Worm (Caenorhabditis elegans) whole organism, young adult: ENCODE measurements around the gene F37A4.4.

Experiments
- B0035.1 ChIP-seq: sonication (generic microtip); optimal IDR thresholded peaks from 2 replicates; lab custom pipeline; 2016; ENCODE audit warnings: missing genetic modification characterization, mild to moderate bottlenecking, missing compliant biosample characterization, missing genotype, missing genetic modification reagents
- B0261.1 ChIP-seq: sonication (generic microtip); optimal IDR thresholded peaks from 2 replicates; lab custom pipeline; 2016; ENCODE audit warnings: mild to moderate bottlenecking, missing genetic modification characterization, moderate library complexity, missing compliant biosample characterization
- B0336.3 ChIP-seq: fragments of 200-800 bp; sonication (Bioruptor generic); IDR thresholded peaks from 2 replicates; pipeline ENCODE4 v1.3.6; 2022; ENCODE audit warnings: missing genetic modification characterization, missing compliant biosample characterization
- C06A6.2 ChIP-seq: fragments of 200-800 bp; sonication (Bioruptor generic); conservative IDR thresholded peaks from 2 replicates; pipeline ENCODE4 v1.3.6; 2022; ENCODE audit warnings: missing genetic modification characterization, missing compliant biosample characterization
- C17E4.6 ChIP-seq: fragments of 200-800 bp; sonication (Bioruptor generic); IDR thresholded peaks from 2 replicates; pipeline ENCODE4 v1.3.6; 2022; ENCODE audit warnings: missing genetic modification reagents, missing genetic modification characterization, missing compliant biosample characterization
- D2030.7 ChIP-seq: fragments of 200-800 bp; sonication (Bioruptor generic); IDR thresholded peaks from 2 replicates; pipeline ENCODE4 v1.3.6; 2022; ENCODE audit warnings: missing genetic modification reagents, missing genetic modification characterization, missing compliant biosample characterization
- F10E7.11 ChIP-seq: sonication (generic microtip); optimal IDR thresholded peaks from 2 replicates; lab custom pipeline; 2017; ENCODE audit warnings: mild to moderate bottlenecking, missing genetic modification characterization, moderate library complexity, missing compliant biosample characterization
- F23B12.7 ChIP-seq: sonication (generic microtip); optimal IDR thresholded peaks from 2 replicates; lab custom pipeline; 2017; ENCODE audit warnings: missing genetic modification characterization, mild to moderate bottlenecking, missing compliant biosample characterization, antibody characterized with exemption, moderate library complexity; ENCODE audit not compliant: insufficient read depth
- F49E8.2 ChIP-seq: sonication (generic microtip); optimal IDR thresholded peaks from 3 replicates; lab custom pipeline; 2017; ENCODE audit warnings: missing genetic modification characterization, mild to moderate bottlenecking, missing compliant biosample characterization, antibody characterized with exemption, moderate library complexity; ENCODE audit not compliant: insufficient read depth
- F57A8.1 ChIP-seq: fragments of 200-800 bp; sonication (Bioruptor generic); optimal IDR thresholded peaks from 2 replicates; lab custom pipeline; 2018; ENCODE audit warnings: mild to moderate bottlenecking, missing genetic modification characterization, moderate library complexity, missing compliant biosample characterization
- Y53G8AR.9 ChIP-seq: fragments of 200-800 bp; sonication (Bioruptor generic); conservative IDR thresholded peaks from 2 replicates; pipeline ENCODE4 v1.3.6; 2022; ENCODE audit warnings: missing genetic modification reagents, missing genetic modification characterization, missing compliant biosample characterization
- Y56A3A.18 ChIP-seq: fragments of 200-800 bp; sonication (Bioruptor generic); IDR thresholded peaks from 2 replicates; pipeline ENCODE4 v1.3.6; 2022; ENCODE audit warnings: missing genetic modification reagents, missing genetic modification characterization, missing compliant biosample characterization
- Y67H2A.10 ChIP-seq: fragments of 200-800 bp; sonication (Bioruptor generic); conservative IDR thresholded peaks from 2 replicates; pipeline ENCODE4 v1.3.6; 2022; ENCODE audit warnings: missing genetic modification reagents, missing genetic modification characterization, missing compliant biosample characterization
- aptf-2 ChIP-seq: fragments of 200-800 bp; sonication (Bioruptor generic); conservative IDR thresholded peaks from 2 replicates; pipeline ENCODE4 v1.3.6; 2022; ENCODE audit warnings: missing genetic modification reagents, missing genetic modification characterization, missing compliant biosample characterization
- attf-5 ChIP-seq: fragments of 200-800 bp; sonication (Bioruptor generic); optimal IDR thresholded peaks from 2 replicates; lab custom pipeline; 2018; ENCODE audit warnings: mild to moderate bottlenecking, missing genetic modification characterization, missing compliant biosample characterization
- ccch-3 ChIP-seq: fragments of 200-800 bp; sonication (Bioruptor generic); optimal IDR thresholded peaks from 2 replicates; lab custom pipeline; 2018; ENCODE audit warnings: mild to moderate bottlenecking, missing genetic modification characterization, missing compliant biosample characterization
- ceh-100 ChIP-seq: fragments of 200-800 bp; sonication (Bioruptor generic); IDR thresholded peaks from 2 replicates; pipeline ENCODE4 v1.3.6; 2022; ENCODE audit warnings: missing genetic modification reagents, missing genetic modification characterization, missing compliant biosample characterization
- ceh-40 ChIP-seq: fragments of 200-800 bp; sonication (Bioruptor generic); IDR thresholded peaks from 2 replicates; pipeline ENCODE4 v1.3.6; 2022; ENCODE audit warnings: missing genetic modification characterization, missing compliant biosample characterization
- ceh-91 ChIP-seq: fragments of 200-800 bp; sonication (Bioruptor generic); IDR thresholded peaks from 2 replicates; pipeline ENCODE4 v1.3.6; 2022; ENCODE audit warnings: missing genetic modification reagents, missing genetic modification characterization, missing compliant biosample characterization
- chd-7 ChIP-seq: sonication (generic microtip); optimal IDR thresholded peaks from 2 replicates; lab custom pipeline; 2016; ENCODE audit warnings: mild to moderate bottlenecking, missing genetic modification characterization, moderate library complexity, missing compliant biosample characterization
- die-1 ChIP-seq: sonication (generic microtip); optimal IDR thresholded peaks from 2 replicates; lab custom pipeline; 2016; ENCODE audit warnings: missing genotype, mild to moderate bottlenecking, missing genetic modification characterization, missing compliant biosample characterization
- dox-1 ChIP-seq: fragments of 200-800 bp; sonication (Bioruptor generic); IDR thresholded peaks from 2 replicates; pipeline ENCODE4 v1.3.6; 2022; ENCODE audit warnings: missing genetic modification reagents, missing genetic modification characterization, missing compliant biosample characterization
- dpff-1 ChIP-seq: sonication (generic microtip); optimal IDR thresholded peaks from 2 replicates; lab custom pipeline; 2017; ENCODE audit warnings: mild to moderate bottlenecking, missing genetic modification characterization, missing compliant biosample characterization
- dpl-1 ChIP-seq: fragments of 150-350 bp; optimal IDR thresholded peaks from 2 replicates; lab custom pipeline; 2014; ENCODE audit warnings: missing biosample characterization, missing genetic modification reagents, missing genetic modification characterization
- efl-1 ChIP-seq: fragments of 150-350 bp; optimal IDR thresholded peaks from 2 replicates; lab custom pipeline; 2014; ENCODE audit warnings: missing biosample characterization, missing genetic modification reagents, missing genetic modification characterization
- egl-18 ChIP-seq: fragments of 200-800 bp; sonication (Bioruptor generic); IDR thresholded peaks from 2 replicates; pipeline ENCODE4 v1.3.6; 2022; ENCODE audit warnings: missing genetic modification reagents, missing genetic modification characterization, missing compliant biosample characterization
- egl-44 ChIP-seq: fragments of 200-800 bp; sonication (Bioruptor generic); IDR thresholded peaks from 2 replicates; pipeline ENCODE4 v1.3.6; 2022; ENCODE audit warnings: missing genetic modification reagents, missing genetic modification characterization, missing compliant biosample characterization
- ets-4 ChIP-seq: fragments of 200-800 bp; sonication (Bioruptor generic); optimal IDR thresholded peaks from 2 replicates; lab custom pipeline; 2018; ENCODE audit warnings: mild to moderate bottlenecking, missing genetic modification characterization, missing compliant biosample characterization
- fkh-3 ChIP-seq: sonication (generic microtip); optimal IDR thresholded peaks from 2 replicates; lab custom pipeline; 2016; ENCODE audit warnings: mild to moderate bottlenecking, missing genetic modification characterization, missing compliant biosample characterization
- gei-17 ChIP-seq: fragments of 200-800 bp; sonication (Bioruptor generic); optimal IDR thresholded peaks from 2 replicates; lab custom pipeline; 2018; ENCODE audit warnings: mild to moderate bottlenecking, missing genetic modification characterization, missing compliant biosample characterization
- hlh-26 ChIP-seq: fragments of 200-800 bp; sonication (Bioruptor generic); conservative IDR thresholded peaks from 2 replicates; pipeline ENCODE4 v1.3.6; 2022; ENCODE audit warnings: missing genetic modification reagents, missing genetic modification characterization, missing compliant biosample characterization
- hmg-1.2 ChIP-seq: fragments of 200-800 bp; sonication (Bioruptor generic); IDR thresholded peaks from 2 replicates; pipeline ENCODE4 v1.3.6; 2022; ENCODE audit warnings: missing genetic modification reagents, missing genetic modification characterization, missing compliant biosample characterization
- hmg-20 ChIP-seq: fragments of 200-800 bp; sonication (Bioruptor generic); IDR thresholded peaks from 2 replicates; pipeline ENCODE4 v1.3.6; 2022; ENCODE audit warnings: missing genetic modification reagents, missing genetic modification characterization, missing compliant biosample characterization
- lin-54 ChIP-seq: fragments of 200-800 bp; sonication (Bioruptor generic); optimal IDR thresholded peaks from 2 replicates; lab custom pipeline; 2018; ENCODE audit warnings: mild to moderate bottlenecking, missing genetic modification characterization, missing compliant biosample characterization
- lir-1 ChIP-seq: fragments of 200-800 bp; sonication (Bioruptor generic); conservative IDR thresholded peaks from 2 replicates; pipeline ENCODE4 v1.3.6; 2022; ENCODE audit warnings: missing genetic modification reagents, missing genetic modification characterization, missing compliant biosample characterization
- lsy-27 ChIP-seq: sonication (generic microtip); optimal IDR thresholded peaks from 2 replicates; lab custom pipeline; 2017; ENCODE audit warnings: missing genetic modification characterization, mild to moderate bottlenecking, missing compliant biosample characterization, antibody characterized with exemption, missing genotype, borderline replicate concordance; ENCODE audit not compliant: insufficient read depth
- madf-10 ChIP-seq: sonication (generic microtip); optimal IDR thresholded peaks from 2 replicates; lab custom pipeline; 2016; ENCODE audit warnings: mild to moderate bottlenecking, missing genetic modification characterization, missing compliant biosample characterization
- madf-6 ChIP-seq: fragments of 200-800 bp; sonication (Bioruptor generic); IDR thresholded peaks from 2 replicates; pipeline ENCODE4 v1.3.6; 2022; ENCODE audit warnings: missing genetic modification reagents, missing genetic modification characterization, missing compliant biosample characterization
- mcd-1 ChIP-seq: fragments of 200-800 bp; sonication (Bioruptor generic); IDR thresholded peaks from 2 replicates; pipeline ENCODE4 v1.3.6; 2022; ENCODE audit warnings: missing genetic modification reagents, missing genetic modification characterization, missing compliant biosample characterization
- pbrm-1 ChIP-seq: fragments of 200-800 bp; sonication (Bioruptor generic); IDR thresholded peaks from 2 replicates; pipeline ENCODE4 v1.3.6; 2022; ENCODE audit warnings: missing genetic modification reagents, missing genetic modification characterization, missing compliant biosample characterization
- rcor-1 ChIP-seq: fragments of 200-800 bp; sonication (Bioruptor generic); IDR thresholded peaks from 2 replicates; pipeline ENCODE4 v1.3.6; 2022; ENCODE audit warnings: missing genetic modification reagents, missing genetic modification characterization, missing compliant biosample characterization
- rec-8 ChIP-seq, 2 experiments: sonication (generic microtip); optimal IDR thresholded peaks; 2 replicates each; lab custom pipeline; 2016; ENCODE audit warnings: mild to moderate bottlenecking in 2 of 2, missing genetic modification characterization in 2 of 2, missing genetic modification reagents in 2 of 2, missing genotype in 2 of 2, missing biosample characterization in 1 of 2, missing compliant biosample characterization in 1 of 2, moderate library complexity in 1 of 2
- snpc-1.1 ChIP-seq: sonication (generic microtip); optimal IDR thresholded peaks from 2 replicates; lab custom pipeline; 2017; ENCODE audit warnings: missing genetic modification characterization, mild to moderate bottlenecking, missing compliant biosample characterization, antibody characterized with exemption, moderate library complexity, missing genotype, missing genetic modification reagents; ENCODE audit not compliant: insufficient read depth
- snpc-4 ChIP-seq, 5 experiments: fragments of 150-350 bp in 1 of 5; sonication (generic microtip) in 4 of 5; optimal IDR thresholded peaks; 2 replicates each; lab custom pipeline; 2014 to 2018; ENCODE audit warnings: missing genetic modification characterization in 5 of 5, missing biosample characterization in 3 of 5, antibody characterized with exemption in 2 of 5, mild to moderate bottlenecking in 2 of 5, missing compliant biosample characterization in 2 of 5, missing genotype in 2 of 5, moderate library complexity in 2 of 5, missing genetic modification reagents in 1 of 5
- zim-3 ChIP-seq: sonication (generic microtip); optimal IDR thresholded peaks from 2 replicates; lab custom pipeline; 2017; ENCODE audit warnings: mild to moderate bottlenecking, missing genetic modification characterization, moderate library complexity, missing compliant biosample characterization
- ztf-3 ChIP-seq: fragments of 200-800 bp; sonication (Bioruptor generic); optimal IDR thresholded peaks from 2 replicates; lab custom pipeline; 2018; ENCODE audit warnings: mild to moderate bottlenecking, missing genetic modification characterization, missing compliant biosample characterization
- ztf-6 ChIP-seq: fragments of 200-800 bp; sonication (Bioruptor generic); IDR thresholded peaks from 2 replicates; pipeline ENCODE4 v1.3.6; 2022; ENCODE audit warnings: missing genetic modification reagents, missing genetic modification characterization, missing compliant biosample characterization

Gene F37A4.4

ce11 chrIII:6709983-6710382 lies 3.4 kb upstream of the F37A4.4 start, which contains the start of gene isw-1 (continued):
- TF ChIP-seq F23B12.7 (tag; lab: Kevin White, UChicago) (peak; percentile 47), dpff-1 (tag; lab: Kevin White, UChicago) (no peak), aptf-2 (no peak), rec-8 (tag; optimal IDR thresholded peaks at IDR 0.05; lab: Kevin White, UChicago) (no peak), ztf-6 (GFP tag; lab: Robert Waterston, UW) (no peak), Y67H2A.10 (GFP tag; lab: Robert Waterston, UW) (no peak), Y53G8AR.9 (GFP tag; lab: Robert Waterston, UW) (no peak; the same call in 1 of the 2 replicates), hmg-20 (GFP tag; lab: Robert Waterston, UW) (no peak), madf-6 (peak; percentile 97), B0336.3 (GFP tag; lab: Robert Waterston, UW) (no peak), F49E8.2 (tag; lab: Kevin White, UChicago) (peak; percentile 27), lir-1 (GFP tag; lab: Robert Waterston, UW) (no peak), efl-1 (peak; percentile 98), pbrm-1 (GFP tag; lab: Robert Waterston, UW) (peak; percentile 60; the same call in 1 of the 2 replicates), dox-1 (GFP tag; lab: Robert Waterston, UW) (peak; percentile 82), lin-54 (peak; percentile 93), hlh-26 (no peak), fkh-3 (tag; lab: Kevin White, UChicago) (no peak), madf-10 (tag; lab: Kevin White, UChicago) (no peak), B0035.1 (tag; lab: Kevin White, UChicago) (no peak), gei-17 (no peak), Y56A3A.18 (GFP tag; lab: Robert Waterston, UW) (no peak), ceh-100 (GFP tag; lab: Robert Waterston, UW) (no peak), C17E4.6 (GFP tag; lab: Robert Waterston, UW) (0 out of 2 replicates have a peak, but pooled peaks have one; percentile 18), die-1 (tag; lab: Kevin White, UChicago) (no peak), B0261.1 (tag; lab: Kevin White, UChicago) (no peak), snpc-4 (GFP tag; optimal IDR thresholded peaks at IDR 0.05; lab: Kevin White, UChicago) (no peak), snpc-4 (tag; optimal IDR thresholded peaks at IDR 0.05; lab: Kevin White, UChicago) (no peak), ccch-3 (GFP tag; lab: Kevin White, UChicago) (no peak), D2030.7 (peak; percentile 84), ceh-40 (GFP tag; lab: Robert Waterston, UW) (no peak), snpc-1.1 (tag; lab: Kevin White, UChicago) (no peak), rcor-1 (peak; percentile 24; the same call in 1 of the 2 replicates), hmg-1.2 (GFP tag; lab: Robert Waterston, UW) (peak; percentile 58; the same call in 1 of the 2 replicates), C06A6.2 (GFP tag; lab: Robert Waterston, UW) (no peak), attf-5 (GFP tag; lab: Kevin White, UChicago) (peak; percentile 30), F10E7.11 (tag; lab: Kevin White, UChicago) (no peak), ets-4 (GFP tag; lab: Kevin White, UChicago) (no peak), lsy-27 (tag; lab: Kevin White, UChicago) (no peak), zim-3 (tag; lab: Kevin White, UChicago) (no peak), dpl-1 (GFP tag; lab: Kevin White, UChicago) (peak; percentile 98), F57A8.1 (no peak), ztf-3 (GFP tag; lab: Kevin White, UChicago) (no peak), chd-7 (tag; lab: Kevin White, UChicago) (no peak), egl-44 (GFP tag; lab: Robert Waterston, UW) (no peak), mcd-1 (GFP tag; lab: Robert Waterston, UW) (peak; percentile 65; the same call in 1 of the 2 replicates), ceh-91 (GFP tag; lab: Robert Waterston, UW) (peak; percentile 92), egl-18 (GFP tag; lab: Robert Waterston, UW) (no peak)
